Fruit fly (Drosophila melanogaster) whole organism, embryonic: ENCODE data around the gene CG33191.

Experiments used
- Adf1 ChIP-seq: fragments of 200-800 bp; sonication (Bioruptor generic); IDR thresholded peaks from 2 replicates; pipeline ENCODE4 v1.3.6; 2022; ENCODE audit warnings: missing biosample characterization, missing genetic modification characterization
- Blimp-1 ChIP-seq: fragments of 200-800 bp; sonication (Bioruptor generic); optimal IDR thresholded peaks from 3 replicates; lab custom pipeline; 2018; ENCODE audit warnings: missing biosample characterization, missing genetic modification characterization, mild to moderate bottlenecking, moderate library complexity, missing genetic modification reagents
- CG1024 ChIP-seq: fragments of 200-800 bp; sonication (Bioruptor generic); IDR thresholded peaks from 2 replicates; pipeline ENCODE4 v1.3.6; 2022; ENCODE audit warnings: missing biosample characterization, missing genetic modification characterization
- CG10366 ChIP-seq: fragments of 200-800 bp; sonication (Bioruptor generic); IDR thresholded peaks from 2 replicates; pipeline ENCODE4 v1.3.6; 2022; ENCODE audit warnings: missing biosample characterization, missing genetic modification characterization
- CG10462 ChIP-seq: fragments of 200-800 bp; sonication (Bioruptor generic); optimal IDR thresholded peaks from 2 replicates; lab custom pipeline; 2016; ENCODE audit warnings: missing biosample characterization, missing genetic modification characterization
- CG12104 ChIP-seq: fragments of 200-800 bp; sonication (Bioruptor generic); optimal IDR thresholded peaks from 3 replicates; lab custom pipeline; 2016; ENCODE audit warnings: missing biosample characterization, missing genetic modification characterization
- CG13894 ChIP-seq: fragments of 200-800 bp; sonication (Bioruptor generic); optimal IDR thresholded peaks from 3 replicates; lab custom pipeline; 2018; ENCODE audit warnings: missing biosample characterization, mild to moderate bottlenecking, missing genetic modification characterization, moderate library complexity
- CG14860 ChIP-seq: fragments of 200-800 bp; sonication (Bioruptor generic); IDR thresholded peaks from 3 replicates; pipeline ENCODE4 v1.3.6; 2022; ENCODE audit warnings: missing biosample characterization, missing genetic modification characterization; ENCODE audit not compliant: partially characterized antibody
- CG1603 ChIP-seq: fragments of 200-800 bp; sonication (Bioruptor generic); optimal IDR thresholded peaks from 2 replicates; lab custom pipeline; 2019; ENCODE audit warnings: missing biosample characterization, mild to moderate bottlenecking, missing genetic modification characterization, moderate library complexity
- CG17359 ChIP-seq: fragments of 200-800 bp; sonication (Bioruptor generic); optimal IDR thresholded peaks from 3 replicates; lab custom pipeline; 2018; ENCODE audit warnings: missing biosample characterization, mild to moderate bottlenecking, missing genetic modification characterization, moderate library complexity
- CG18262 ChIP-seq: fragments of 200-800 bp; optimal IDR thresholded peaks from 3 replicates; lab custom pipeline; 2019; ENCODE audit warnings: missing biosample characterization, mild to moderate bottlenecking, missing genetic modification characterization, moderate library complexity
- CG2120 ChIP-seq: fragments of 200-800 bp; sonication (Bioruptor generic); optimal IDR thresholded peaks from 3 replicates; lab custom pipeline; 2016; ENCODE audit warnings: missing biosample characterization, missing genetic modification characterization
- CG2875 ChIP-seq: fragments of 200-800 bp; sonication (Bioruptor generic); optimal IDR thresholded peaks from 2 replicates; lab custom pipeline; 2017; ENCODE audit warnings: missing biosample characterization, mild to moderate bottlenecking, missing genetic modification characterization, missing genetic modification reagents
- CG32772 ChIP-seq: fragments of 200-800 bp; sonication (Bioruptor generic); IDR thresholded peaks from 2 replicates; pipeline ENCODE4 v1.3.6; 2022; ENCODE audit warnings: missing biosample characterization, missing genetic modification characterization
- CG4730 ChIP-seq: fragments of 200-800 bp; sonication (Bioruptor generic); IDR thresholded peaks from 2 replicates; pipeline ENCODE4 v1.3.6; 2022; ENCODE audit warnings: missing biosample characterization, missing genetic modification characterization
- CG5180 ChIP-seq: fragments of 200-800 bp; sonication (Bioruptor generic); optimal IDR thresholded peaks from 3 replicates; lab custom pipeline; 2017; ENCODE audit warnings: missing biosample characterization, missing genetic modification characterization, mild to moderate bottlenecking, moderate library complexity, missing genetic modification reagents
- CG7271 ChIP-seq: fragments of 200-800 bp; sonication (Bioruptor generic); optimal IDR thresholded peaks from 2 replicates; lab custom pipeline; 2018; ENCODE audit warnings: missing biosample characterization, mild to moderate bottlenecking, missing genetic modification characterization, moderate library complexity
- CG7963 ChIP-seq: fragments of 200-800 bp; sonication (Bioruptor generic); IDR thresholded peaks from 3 replicates; pipeline ENCODE4 v1.3.6; 2022; ENCODE audit warnings: missing biosample characterization, missing genetic modification characterization; ENCODE audit not compliant: partially characterized antibody
- CG9609 ChIP-seq: fragments of 200-800 bp; sonication (Bioruptor generic); optimal IDR thresholded peaks from 3 replicates; lab custom pipeline; 2016; ENCODE audit warnings: missing biosample characterization, missing genetic modification characterization
- Dll ChIP-seq: fragments of 200-800 bp; sonication (Bioruptor generic); IDR thresholded peaks from 4 replicates; pipeline ENCODE4 v1.3.6; 2022; ENCODE audit warnings: missing biosample characterization, missing genetic modification characterization; ENCODE audit not compliant: partially characterized antibody
- Doc2 ChIP-seq: fragments of 200-800 bp; sonication (Bioruptor generic); IDR thresholded peaks from 2 replicates; pipeline ENCODE4 v1.3.6; 2022; ENCODE audit warnings: missing biosample characterization, missing genetic modification characterization
- Drgx ChIP-seq: fragments of 200-800 bp; sonication (Bioruptor generic); IDR thresholded peaks from 2 replicates; pipeline ENCODE4 v1.3.6; 2022; ENCODE audit warnings: missing biosample characterization, missing genetic modification characterization
- HLH54F ChIP-seq: fragments of 200-800 bp; sonication (Bioruptor generic); optimal IDR thresholded peaks from 3 replicates; lab custom pipeline; 2016; ENCODE audit warnings: missing biosample characterization, missing genetic modification characterization
- Hr3 ChIP-seq: fragments of 200-800 bp; sonication (Bioruptor generic); optimal IDR thresholded peaks from 3 replicates; lab custom pipeline; 2016; ENCODE audit warnings: missing biosample characterization, missing genetic modification characterization
- Kr ChIP-seq: fragments of 200-800 bp; sonication (Bioruptor generic); optimal IDR thresholded peaks from 2 replicates; lab custom pipeline; 2017; ENCODE audit warnings: missing biosample characterization, mild to moderate bottlenecking, missing genetic modification characterization
- Myb ChIP-seq: fragments of 200-800 bp; sonication (Bioruptor generic); optimal IDR thresholded peaks from 2 replicates; lab custom pipeline; 2016; ENCODE audit warnings: missing biosample characterization, missing genetic modification characterization
- NK7.1 ChIP-seq: fragments of 200-800 bp; sonication (Bioruptor generic); optimal IDR thresholded peaks from 3 replicates; lab custom pipeline; 2016; ENCODE audit warnings: missing biosample characterization, missing genetic modification characterization
- Opbp ChIP-seq: fragments of 200-800 bp; sonication (Bioruptor generic); IDR thresholded peaks from 3 replicates; pipeline ENCODE4 v1.3.6; 2022; ENCODE audit warnings: missing biosample characterization, missing genetic modification characterization; ENCODE audit not compliant: partially characterized antibody
- Poxn ChIP-seq: fragments of 200-800 bp; sonication (Bioruptor generic); IDR thresholded peaks from 2 replicates; pipeline ENCODE4 v1.3.6; 2022; ENCODE audit warnings: missing biosample characterization, missing genetic modification characterization
- Trl ChIP-seq, 3 experiments: fragments of >200 bp in 2 of 3; fragments of 200-800 bp in 1 of 3; sonication (Bioruptor generic) in 1 of 3; optimal IDR thresholded peaks; 2 replicates in 1 of 3; 3 replicates in 2 of 3; lab custom pipeline; 2016 to 2017; ENCODE audit warnings: missing biosample characterization in 1 of 3, missing genetic modification characterization in 1 of 3
- Xbp1 ChIP-seq: fragments of 200-800 bp; sonication (Bioruptor generic); optimal IDR thresholded peaks from 3 replicates; lab custom pipeline; 2016; ENCODE audit warnings: missing biosample characterization, mild to moderate bottlenecking, missing genetic modification characterization
- Xrp1 ChIP-seq: fragments of 200-800 bp; sonication (Bioruptor generic); IDR thresholded peaks from 2 replicates; pipeline ENCODE4 v1.3.6; 2022; ENCODE audit warnings: missing biosample characterization, missing genetic modification characterization
- ash1 ChIP-seq: fragments of 200-800 bp; sonication (Bioruptor generic); optimal IDR thresholded peaks from 2 replicates; lab custom pipeline; 2018; ENCODE audit warnings: missing biosample characterization, mild to moderate bottlenecking, missing genetic modification characterization
- bigmax ChIP-seq: fragments of 200-800 bp; sonication (Bioruptor generic); optimal IDR thresholded peaks from 2 replicates; lab custom pipeline; 2018; ENCODE audit warnings: missing biosample characterization, mild to moderate bottlenecking, missing genetic modification characterization
- chm ChIP-seq: fragments of 200-800 bp; sonication (Bioruptor generic); IDR thresholded peaks from 2 replicates; pipeline ENCODE4 v1.3.6; 2022; ENCODE audit warnings: missing biosample characterization, missing genetic modification characterization
- ci ChIP-seq: fragments of 200-800 bp; sonication (Bioruptor generic); IDR thresholded peaks from 3 replicates; pipeline ENCODE4 v1.3.6; 2022; ENCODE audit warnings: missing biosample characterization, missing genetic modification characterization
- ems ChIP-seq: fragments of 200-800 bp; sonication (Bioruptor generic); optimal IDR thresholded peaks from 3 replicates; lab custom pipeline; 2016; ENCODE audit warnings: missing biosample characterization, missing genetic modification characterization
- fd64A ChIP-seq: fragments of 200-800 bp; sonication (Bioruptor generic); optimal IDR thresholded peaks from 3 replicates; lab custom pipeline; 2018; ENCODE audit warnings: missing biosample characterization, mild to moderate bottlenecking, missing genetic modification characterization
- gcm ChIP-seq: fragments of 200-800 bp; sonication (Bioruptor generic); optimal IDR thresholded peaks from 2 replicates; lab custom pipeline; 2019; ENCODE audit warnings: missing biosample characterization, mild to moderate bottlenecking, missing genetic modification characterization, moderate library complexity
- hkb ChIP-seq, 2 experiments: fragments of 200-800 bp in 1 of 2; fragments of >200 bp in 1 of 2; sonication (Bioruptor generic) in 1 of 2; IDR thresholded peaks in 1 of 2; optimal IDR thresholded peaks in 1 of 2; 2 replicates each; pipeline versions ENCODE4 v1.3.6 to Lab custom; 2017 to 2022; ENCODE audit warnings: missing biosample characterization in 1 of 2, missing genetic modification characterization in 1 of 2
- kni ChIP-seq: fragments of 200-800 bp; sonication (Bioruptor generic); optimal IDR thresholded peaks from 3 replicates; lab custom pipeline; 2017; ENCODE audit warnings: mild to moderate bottlenecking, missing biosample characterization, missing genetic modification reagents, missing genetic modification characterization
- nerfin-2 ChIP-seq: fragments of 200-800 bp; sonication (Bioruptor generic); IDR thresholded peaks from 2 replicates; pipeline ENCODE4 v1.3.6; 2022; ENCODE audit warnings: missing biosample characterization, missing genetic modification characterization; ENCODE audit not compliant: partially characterized antibody
- nom ChIP-seq: fragments of 200-800 bp; sonication (Bioruptor generic); optimal IDR thresholded peaks from 2 replicates; lab custom pipeline; 2017; ENCODE audit warnings: missing biosample characterization, missing genetic modification characterization, mild to moderate bottlenecking, moderate library complexity, missing genetic modification reagents
- stwl ChIP-seq: fragments of 200-800 bp; sonication (Bioruptor generic); optimal IDR thresholded peaks from 3 replicates; lab custom pipeline; 2018; ENCODE audit warnings: missing biosample characterization, mild to moderate bottlenecking, missing genetic modification characterization, moderate library complexity
- tin ChIP-seq: fragments of 200-800 bp; sonication (Bioruptor generic); optimal IDR thresholded peaks from 3 replicates; lab custom pipeline; 2016; ENCODE audit warnings: missing biosample characterization, missing genetic modification characterization
- vvl ChIP-seq: fragments of 200-800 bp; sonication (Bioruptor generic); IDR thresholded peaks from 2 replicates; pipeline ENCODE4 v1.3.6; 2022; ENCODE audit warnings: missing biosample characterization, missing genetic modification characterization
- yki ChIP-seq: fragments of >200 bp; optimal IDR thresholded peaks from 3 replicates; lab custom pipeline; 2018
- z ChIP-seq: fragments of 200-800 bp; sonication (Bioruptor generic); IDR thresholded peaks from 3 replicates; pipeline ENCODE4 v1.3.6; 2022; ENCODE audit warnings: missing biosample characterization, missing genetic modification characterization

Gene CG33191

dm6 chr3R:8792463-8793175, 12.9 kb upstream of the CG33191 start (continued):
- no peak for TF ChIP-seq Kr
- TF ChIP-seq Xrp1 (GFP tag; lab: Robert Waterston, UW) = no peak
- TF ChIP-seq Adf1 (GFP tag; lab: Robert Waterston, UW) = no peak
- no peak for TF ChIP-seq gcm (GFP tag; lab: Kevin White, UChicago)
- TF ChIP-seq ash1 (GFP tag; lab: Kevin White, UChicago) = no peak
- no peak for TF ChIP-seq Hr3 (GFP tag; lab: Kevin White, UChicago)
- TF ChIP-seq Dll (GFP tag; lab: Robert Waterston, UW) = 0 out of 4 replicates have a peak, but pooled peaks have one; percentile 27
- peak; percentile 89 for TF ChIP-seq z (GFP tag; lab: Robert Waterston, UW)
- no peak for TF ChIP-seq CG18262
- TF ChIP-seq Poxn (GFP tag; lab: Robert Waterston, UW) = no peak
- TF ChIP-seq CG10366 (GFP tag; lab: Robert Waterston, UW) = no peak
- peak; percentile 87 for TF ChIP-seq Blimp-1 (GFP tag; lab: Kevin White, UChicago)
- no peak for TF ChIP-seq CG7271 (tag; lab: Kevin White, UChicago)
- TF ChIP-seq Drgx (GFP tag; lab: Robert Waterston, UW) = peak; percentile 51; the same call in 1 of the 2 replicates
- TF ChIP-seq nerfin-2 (GFP tag; lab: Robert Waterston, UW) = no peak
- no peak for TF ChIP-seq CG2875 (GFP tag; lab: Kevin White, UChicago)
- TF ChIP-seq CG1603 (tag; lab: Kevin White, UChicago) = no peak
- TF ChIP-seq CG13894 (tag; lab: Kevin White, UChicago) = peak; percentile 2
- 0 out of 3 replicates have a peak, but pooled peaks have one; percentile 37 for TF ChIP-seq CG14860
- TF ChIP-seq stwl (tag; lab: Kevin White, UChicago) = no peak
- TF ChIP-seq CG12104 (GFP tag; lab: Kevin White, UChicago) = no peak
- no peak for TF ChIP-seq chm (GFP tag; lab: Robert Waterston, UW)
- TF ChIP-seq CG2120 (GFP tag; lab: Kevin White, UChicago) = no peak
- TF ChIP-seq kni (GFP tag; lab: Kevin White, UChicago) = peak; percentile 50
- no peak for TF ChIP-seq tin (GFP tag; lab: Kevin White, UChicago)
- TF ChIP-seq CG17359 = no peak
- no peak for TF ChIP-seq HLH54F
- TF ChIP-seq CG5180 (GFP tag; lab: Kevin White, UChicago) = no peak
- TF ChIP-seq vvl (GFP tag; lab: Robert Waterston, UW) = peak; percentile 19; the same call in 1 of the 2 replicates
- no peak for TF ChIP-seq Doc2 (GFP tag; lab: Robert Waterston, UW)
- TF ChIP-seq CG9609 (GFP tag; lab: Kevin White, UChicago) = no peak
- 0 out of 3 replicates have a peak, but pooled peaks have one; percentile 24 for TF ChIP-seq ci (GFP tag; lab: Robert Waterston, UW)
- TF ChIP-seq Xbp1 = no peak
- TF ChIP-seq bigmax (GFP tag; lab: Kevin White, UChicago) = no peak
- no peak for TF ChIP-seq CG4730
- peak; percentile 26; the same call in 1 of the 2 replicates for TF ChIP-seq CG32772
- no peak for TF ChIP-seq CG7963 (GFP tag; lab: Robert Waterston, UW)
- TF ChIP-seq fd64A (GFP tag; lab: Kevin White, UChicago) = no peak
- no peak for TF ChIP-seq CG10462 (GFP tag; lab: Kevin White, UChicago)
- TF ChIP-seq nom (GFP tag; lab: Kevin White, UChicago) = peak; percentile 94
- TF ChIP-seq Opbp = 0 out of 3 replicates have a peak, but pooled peaks have one; percentile 49
- no peak for TF ChIP-seq ems (GFP tag; lab: Kevin White, UChicago)
- TF ChIP-seq Myb (GFP tag; lab: Kevin White, UChicago) = no peak
- TF ChIP-seq Trl (optimal IDR thresholded peaks at IDR 0.05; lab: Kevin White, UChicago) = peak; percentile 27 to 80
- no peak for TF ChIP-seq Trl (GFP tag; optimal IDR thresholded peaks at IDR 0.05; lab: Kevin White, UChicago)
- TF ChIP-seq yki (lab: Kevin White, UChicago) = peak; percentile 36
- TF ChIP-seq hkb (optimal IDR thresholded peaks at IDR 0.05; lab: Kevin White, UChicago) = no peak
- TF ChIP-seq hkb (GFP tag; IDR thresholded peaks at IDR 0.05; lab: Robert Waterston, UW) = no peak
- no peak for TF ChIP-seq CG1024 (GFP tag; lab: Robert Waterston, UW)
- TF ChIP-seq NK7.1 (GFP tag; lab: Kevin White, UChicago) = no peak
